Fruit fly (Drosophila melanogaster): ENCODE data around the gene Tim17a2.

DNA sequence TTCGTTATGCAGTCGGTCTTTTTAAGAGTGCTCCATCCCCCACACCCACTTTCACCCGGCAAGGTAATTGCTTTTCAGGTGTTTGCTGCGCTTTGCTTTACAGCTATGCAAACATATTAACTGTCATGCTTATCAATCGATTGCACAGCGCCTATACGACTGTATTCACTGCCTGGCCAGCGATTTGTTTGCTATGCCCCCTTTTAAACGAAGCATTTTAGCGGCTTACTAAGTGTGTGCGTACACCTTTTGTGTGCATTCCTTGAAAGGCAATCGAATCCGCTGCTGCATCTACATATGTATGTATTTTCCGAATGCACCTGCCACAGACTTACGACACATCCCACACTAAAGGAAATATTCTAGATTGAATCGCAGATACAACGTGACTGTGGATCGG lies 25.5 kb upstream of the Tim17a2 start:
- TF ChIP-seq fd59A (GFP tag; optimal IDR thresholded peaks at IDR 0.05) (no peak), Sox15 (GFP tag; optimal IDR thresholded peaks at IDR 0.05) (no peak), CG6854 (GFP tag; optimal IDR thresholded peaks at IDR 0.05) (no peak), lz (GFP tag; optimal IDR thresholded peaks at IDR 0.05) (no peak), CG10631 (GFP tag; optimal IDR thresholded peaks at IDR 0.05) (no peak), fkh (GFP tag; optimal IDR thresholded peaks at IDR 0.05) (no peak), CG8319 (GFP tag; optimal IDR thresholded peaks at IDR 0.05) (no peak)
